Worm (Caenorhabditis elegans) whole organism, young adult: ENCODE measurements around the gene F17C11.4.
A peak's percentile ranks its signal among the peaks of the same experiment; 100 is the strongest.

Source experiments
- B0035.1 ChIP-seq: sonication (generic microtip); optimal IDR thresholded peaks from 2 replicates; lab custom pipeline; 2016; ENCODE audit warnings: missing genetic modification characterization, mild to moderate bottlenecking, missing compliant biosample characterization, missing genotype, missing genetic modification reagents
- B0336.3 ChIP-seq: fragments of 200-800 bp; sonication (Bioruptor generic); IDR thresholded peaks from 2 replicates; pipeline ENCODE4 v1.3.6; 2022; ENCODE audit warnings: missing genetic modification characterization, missing compliant biosample characterization
- F23B12.7 ChIP-seq: sonication (generic microtip); optimal IDR thresholded peaks from 2 replicates; lab custom pipeline; 2017; ENCODE audit warnings: missing genetic modification characterization, mild to moderate bottlenecking, missing compliant biosample characterization, antibody characterized with exemption, moderate library complexity; ENCODE audit not compliant: insufficient read depth
- F49E8.2 ChIP-seq: sonication (generic microtip); optimal IDR thresholded peaks from 3 replicates; lab custom pipeline; 2017; ENCODE audit warnings: missing genetic modification characterization, mild to moderate bottlenecking, missing compliant biosample characterization, antibody characterized with exemption, moderate library complexity; ENCODE audit not compliant: insufficient read depth
- T26A5.8 ChIP-seq: sonication (generic microtip); optimal IDR thresholded peaks from 2 replicates; lab custom pipeline; 2016; ENCODE audit warnings: missing genetic modification characterization, missing compliant biosample characterization
- Y79H2A.3 ChIP-seq: fragments of 200-800 bp; sonication (Bioruptor generic); conservative IDR thresholded peaks from 2 replicates; pipeline ENCODE4 v1.3.6; 2022; ENCODE audit warnings: missing genetic modification reagents, missing genetic modification characterization, missing compliant biosample characterization
- ama-1 ChIP-seq, 3 experiments: fragments of 150-350 bp in 1 of 3; sonication (generic microtip) in 2 of 3; optimal IDR thresholded peaks; 2 replicates each; lab custom pipeline; 2014 to 2018; ENCODE audit warnings: missing biosample characterization in 2 of 3, missing genetic modification characterization in 2 of 3, missing genetic modification reagents in 2 of 3
- athp-1 ChIP-seq: sonication (generic microtip); optimal IDR thresholded peaks from 2 replicates; lab custom pipeline; 2017; ENCODE audit warnings: mild to moderate bottlenecking, missing genetic modification characterization, missing compliant biosample characterization
- attf-3 ChIP-seq: fragments of 200-800 bp; sonication (Bioruptor generic); conservative IDR thresholded peaks from 2 replicates; pipeline ENCODE4 v1.3.6; 2022; ENCODE audit warnings: missing genetic modification reagents, missing genetic modification characterization, missing compliant biosample characterization
- chd-7 ChIP-seq: sonication (generic microtip); optimal IDR thresholded peaks from 2 replicates; lab custom pipeline; 2016; ENCODE audit warnings: mild to moderate bottlenecking, missing genetic modification characterization, moderate library complexity, missing compliant biosample characterization
- die-1 ChIP-seq: sonication (generic microtip); optimal IDR thresholded peaks from 2 replicates; lab custom pipeline; 2016; ENCODE audit warnings: missing genotype, mild to moderate bottlenecking, missing genetic modification characterization, missing compliant biosample characterization
- ekl-4 ChIP-seq: fragments of 200-800 bp; sonication (Bioruptor generic); IDR thresholded peaks from 2 replicates; pipeline ENCODE4 v1.3.6; 2022; ENCODE audit warnings: missing genetic modification reagents, missing genetic modification characterization, missing compliant biosample characterization
- ets-4 ChIP-seq: fragments of 200-800 bp; sonication (Bioruptor generic); optimal IDR thresholded peaks from 2 replicates; lab custom pipeline; 2018; ENCODE audit warnings: mild to moderate bottlenecking, missing genetic modification characterization, missing compliant biosample characterization
- fkh-3 ChIP-seq: sonication (generic microtip); optimal IDR thresholded peaks from 2 replicates; lab custom pipeline; 2016; ENCODE audit warnings: mild to moderate bottlenecking, missing genetic modification characterization, missing compliant biosample characterization
- him-1 ChIP-seq: sonication (generic microtip); optimal IDR thresholded peaks from 2 replicates; lab custom pipeline; 2016; ENCODE audit warnings: missing genotype, missing genetic modification reagents, missing genetic modification characterization, missing compliant biosample characterization
- hlh-26 ChIP-seq: fragments of 200-800 bp; sonication (Bioruptor generic); conservative IDR thresholded peaks from 2 replicates; pipeline ENCODE4 v1.3.6; 2022; ENCODE audit warnings: missing genetic modification reagents, missing genetic modification characterization, missing compliant biosample characterization
- hmg-1.2 ChIP-seq: fragments of 200-800 bp; sonication (Bioruptor generic); IDR thresholded peaks from 2 replicates; pipeline ENCODE4 v1.3.6; 2022; ENCODE audit warnings: missing genetic modification reagents, missing genetic modification characterization, missing compliant biosample characterization
- hmg-20 ChIP-seq: fragments of 200-800 bp; sonication (Bioruptor generic); IDR thresholded peaks from 2 replicates; pipeline ENCODE4 v1.3.6; 2022; ENCODE audit warnings: missing genetic modification reagents, missing genetic modification characterization, missing compliant biosample characterization
- hsf-1 ChIP-seq: fragments of 200-800 bp; sonication (Bioruptor generic); IDR thresholded peaks from 2 replicates; pipeline ENCODE4 v1.3.6; 2022; ENCODE audit warnings: missing genetic modification reagents, missing genetic modification characterization, missing compliant biosample characterization
- let-607 ChIP-seq, 2 experiments: fragments of 200-800 bp in 1 of 2; sonication (Bioruptor generic) in 1 of 2; sonication (generic microtip) in 1 of 2; optimal IDR thresholded peaks; 2 replicates each; lab custom pipeline; 2016 to 2018; ENCODE audit warnings: mild to moderate bottlenecking in 2 of 2, missing compliant biosample characterization in 2 of 2, missing genetic modification characterization in 2 of 2, moderate library complexity in 2 of 2, missing genotype in 1 of 2
- lin-35 ChIP-seq, 3 experiments: fragments of 150-350 bp in 2 of 3; sonication (generic microtip) in 1 of 3; optimal IDR thresholded peaks; 2 replicates each; lab custom pipeline; 2014 to 2018; ENCODE audit warnings: missing biosample characterization in 3 of 3, missing genetic modification characterization in 3 of 3, missing genetic modification reagents in 3 of 3
- lin-54 ChIP-seq: fragments of 200-800 bp; sonication (Bioruptor generic); optimal IDR thresholded peaks from 2 replicates; lab custom pipeline; 2018; ENCODE audit warnings: mild to moderate bottlenecking, missing genetic modification characterization, missing compliant biosample characterization
- lsy-27 ChIP-seq: sonication (generic microtip); optimal IDR thresholded peaks from 2 replicates; lab custom pipeline; 2017; ENCODE audit warnings: missing genetic modification characterization, mild to moderate bottlenecking, missing compliant biosample characterization, antibody characterized with exemption, missing genotype, borderline replicate concordance; ENCODE audit not compliant: insufficient read depth
- mcd-1 ChIP-seq: fragments of 200-800 bp; sonication (Bioruptor generic); IDR thresholded peaks from 2 replicates; pipeline ENCODE4 v1.3.6; 2022; ENCODE audit warnings: missing genetic modification reagents, missing genetic modification characterization, missing compliant biosample characterization
- nhr-179 ChIP-seq: sonication (generic microtip); optimal IDR thresholded peaks from 2 replicates; lab custom pipeline; 2016; ENCODE audit warnings: mild to moderate bottlenecking, missing genetic modification characterization, missing compliant biosample characterization
- nhr-80 ChIP-seq: sonication (generic microtip); optimal IDR thresholded peaks from 2 replicates; lab custom pipeline; 2016; ENCODE audit warnings: missing genetic modification characterization, missing compliant biosample characterization
- pbrm-1 ChIP-seq: fragments of 200-800 bp; sonication (Bioruptor generic); IDR thresholded peaks from 2 replicates; pipeline ENCODE4 v1.3.6; 2022; ENCODE audit warnings: missing genetic modification reagents, missing genetic modification characterization, missing compliant biosample characterization
- repo-1 ChIP-seq: sonication (generic microtip); optimal IDR thresholded peaks from 2 replicates; lab custom pipeline; 2017; ENCODE audit warnings: mild to moderate bottlenecking, missing genetic modification characterization, missing compliant biosample characterization
- sdz-38 ChIP-seq: sonication (generic microtip); optimal IDR thresholded peaks from 2 replicates; lab custom pipeline; 2016; ENCODE audit warnings: missing genotype, missing genetic modification characterization, missing compliant biosample characterization
- snpc-4 ChIP-seq, 5 experiments: fragments of 150-350 bp in 1 of 5; sonication (generic microtip) in 4 of 5; optimal IDR thresholded peaks; 2 replicates each; lab custom pipeline; 2014 to 2018; ENCODE audit warnings: missing genetic modification characterization in 5 of 5, missing biosample characterization in 3 of 5, antibody characterized with exemption in 2 of 5, mild to moderate bottlenecking in 2 of 5, missing compliant biosample characterization in 2 of 5, missing genotype in 2 of 5, moderate library complexity in 2 of 5, missing genetic modification reagents in 1 of 5
- somi-1 ChIP-seq: fragments of 200-800 bp; sonication (Bioruptor generic); optimal IDR thresholded peaks from 2 replicates; lab custom pipeline; 2018; ENCODE audit warnings: mild to moderate bottlenecking, missing genetic modification characterization, missing compliant biosample characterization
- tbp1 ChIP-seq: fragments of 200-800 bp; sonication (Bioruptor generic); optimal IDR thresholded peaks from 2 replicates; lab custom pipeline; 2018; ENCODE audit warnings: mild to moderate bottlenecking, missing genetic modification characterization, missing compliant biosample characterization
- unc-130 ChIP-seq: sonication (generic microtip); optimal IDR thresholded peaks from 2 replicates; lab custom pipeline; 2016; ENCODE audit warnings: missing genetic modification reagents, missing genetic modification characterization, missing compliant biosample characterization
- zfh-2 ChIP-seq: fragments of 200-800 bp; sonication (Bioruptor generic); conservative IDR thresholded peaks from 2 replicates; pipeline ENCODE4 v1.3.6; 2022; ENCODE audit warnings: missing genetic modification reagents, missing genetic modification characterization, missing compliant biosample characterization

Gene F17C11.4

DNA sequence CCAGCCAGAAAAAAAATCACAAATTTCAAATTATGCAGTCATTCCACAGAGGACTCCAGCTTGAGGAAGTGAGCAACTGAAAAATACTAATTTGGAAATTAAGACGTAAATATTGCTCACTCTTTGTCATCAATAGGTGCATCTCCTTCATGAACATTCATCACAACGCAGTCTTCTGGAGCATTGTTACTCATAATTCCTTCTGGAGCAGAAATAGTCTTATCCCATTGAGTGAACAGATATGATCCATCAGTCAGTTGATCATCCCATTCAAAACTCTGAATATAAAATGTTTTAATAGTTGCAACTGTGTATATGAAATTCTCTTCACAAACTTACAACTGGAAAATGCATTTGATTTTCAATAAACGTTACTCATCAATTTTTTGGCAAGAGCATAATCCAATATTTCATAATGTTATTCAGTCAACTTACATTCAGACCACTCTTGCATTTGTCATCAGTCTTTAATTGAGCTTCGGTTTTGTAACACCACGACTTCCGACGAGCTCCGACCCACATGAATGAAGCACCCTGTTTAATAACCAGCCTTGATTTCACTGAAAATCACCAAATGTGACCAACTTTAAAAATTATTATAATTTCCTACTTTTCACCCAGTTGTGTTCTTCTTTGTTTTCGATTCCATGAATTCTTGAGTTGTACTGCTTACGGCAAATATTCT, 2.0 kb downstream of the F17C11.4 start (continued):
- TF ChIP-seq hmg-20 (GFP tag; lab: Robert Waterston, UW) (no peak), B0336.3 (GFP tag; lab: Robert Waterston, UW) (peak; percentile 82), B0035.1 (tag; lab: Kevin White, UChicago) (no peak)
- TF ChIP-seq, all 124 proteins: peak for 24

DNA sequence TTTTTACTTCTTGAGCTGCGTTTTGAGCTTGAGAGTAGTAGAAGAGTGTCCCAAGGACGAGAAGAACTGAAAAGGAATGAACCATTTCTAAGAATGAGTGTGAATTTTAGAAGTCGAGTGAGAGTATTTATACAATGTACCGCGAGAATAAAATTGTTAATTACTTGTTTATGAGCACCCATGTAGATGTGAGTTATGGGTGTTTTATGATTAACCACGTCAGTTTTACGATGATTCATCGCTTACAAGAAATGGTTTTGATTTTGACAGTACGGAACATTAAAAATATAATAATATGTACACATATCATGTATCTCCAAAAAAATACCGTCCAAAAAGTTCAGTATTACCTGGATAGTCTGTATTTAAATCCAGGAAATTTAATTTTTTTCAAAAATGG, 2.7 kb downstream of the F17C11.4 start, which contains the start of gene clec-221:
TSS of gene clec-221 (minus strand) at position 101 of the 400 bp plus-strand sequence.
- TF ChIP-seq sdz-38 (tag; lab: Kevin White, UChicago) (no peak), F49E8.2 (tag; lab: Kevin White, UChicago) (no peak), pbrm-1 (GFP tag; lab: Robert Waterston, UW) (no peak), lin-35 (GFP tag; optimal IDR thresholded peaks at IDR 0.05; lab: Kevin White, UChicago) (peak in 1 of 3 experiments; percentile 22)

DNA sequence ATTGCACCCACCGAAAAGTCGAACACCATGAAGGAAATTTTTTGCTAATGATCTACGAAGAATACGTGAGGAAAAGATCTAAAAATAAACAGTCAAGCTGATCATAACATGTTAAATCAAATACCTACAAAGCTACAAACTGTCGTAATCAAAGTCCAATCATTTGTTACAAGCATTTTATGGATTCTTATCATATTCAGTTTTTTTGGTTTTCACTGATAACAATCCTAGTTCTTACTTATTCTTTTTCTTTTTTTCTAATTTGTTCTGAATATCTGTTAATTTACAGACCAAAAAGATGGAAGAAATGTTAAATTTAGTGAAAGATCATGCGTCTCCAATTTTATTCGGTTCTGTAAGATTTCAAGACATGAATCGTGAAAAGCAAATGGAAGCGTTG, 3.2 kb downstream of the F17C11.4 start, which contains the start of gene F17C11.6:
TSS of gene F17C11.6 (plus strand) at position 290 of the 400 bp plus-strand sequence.
- TF ChIP-seq ama-1 (optimal IDR thresholded peaks at IDR 0.05; lab: Kevin White, UChicago) (no peak), ama-1 (GFP tag; optimal IDR thresholded peaks at IDR 0.05; lab: Kevin White, UChicago) (no peak), T26A5.8 (tag; lab: Kevin White, UChicago) (no peak), nhr-80 (tag; lab: Kevin White, UChicago) (peak; percentile 14), hsf-1 (no peak), nhr-179 (no peak), attf-3 (GFP tag; lab: Robert Waterston, UW) (no peak)
- TF ChIP-seq, all 124 proteins: peak for 1

DNA sequence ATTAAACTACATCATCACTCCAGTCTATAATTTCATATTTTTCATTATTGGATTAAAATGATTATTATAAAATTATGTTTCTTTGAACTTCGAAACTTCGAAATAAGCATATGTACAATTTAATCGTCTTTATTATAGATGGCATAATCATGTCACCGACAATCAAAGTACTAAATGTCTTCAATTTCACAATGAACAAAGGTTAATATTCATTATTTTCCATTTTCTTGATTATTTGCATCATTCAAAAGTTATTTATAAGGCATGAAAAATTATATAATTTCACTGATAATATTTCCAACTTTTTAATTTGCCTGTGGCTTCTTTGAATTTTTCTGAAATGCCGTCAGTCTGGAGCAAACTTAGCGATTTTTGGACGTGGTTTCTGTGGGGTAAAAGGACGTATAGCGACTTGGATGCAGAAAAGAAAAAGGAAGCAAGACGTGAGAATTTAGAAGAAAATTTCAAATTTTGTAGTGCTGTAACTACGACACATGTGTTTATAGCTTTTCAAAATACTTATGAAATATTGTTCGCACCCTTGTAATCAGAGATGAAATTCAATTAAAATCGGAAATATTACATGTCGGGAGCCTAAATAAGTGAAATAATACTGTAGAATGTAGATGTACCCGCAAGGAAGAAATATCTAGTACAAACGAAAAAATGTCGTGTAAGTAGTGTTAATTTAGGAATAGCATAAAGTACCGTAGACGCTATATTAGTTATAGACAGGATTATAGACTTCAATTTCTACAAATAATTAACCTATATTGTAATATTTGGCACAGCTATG, 4.2 kb downstream of the F17C11.4 start, which contains the start of gene F17C11.13:
TSS of gene F17C11.13 (plus strand) at position 243 of the 796 bp plus-strand sequence.
- TF ChIP-seq nhr-80 (tag; lab: Kevin White, UChicago) (peak; percentile 29), Y79H2A.3 (GFP tag; lab: Robert Waterston, UW) (no peak)

DNA sequence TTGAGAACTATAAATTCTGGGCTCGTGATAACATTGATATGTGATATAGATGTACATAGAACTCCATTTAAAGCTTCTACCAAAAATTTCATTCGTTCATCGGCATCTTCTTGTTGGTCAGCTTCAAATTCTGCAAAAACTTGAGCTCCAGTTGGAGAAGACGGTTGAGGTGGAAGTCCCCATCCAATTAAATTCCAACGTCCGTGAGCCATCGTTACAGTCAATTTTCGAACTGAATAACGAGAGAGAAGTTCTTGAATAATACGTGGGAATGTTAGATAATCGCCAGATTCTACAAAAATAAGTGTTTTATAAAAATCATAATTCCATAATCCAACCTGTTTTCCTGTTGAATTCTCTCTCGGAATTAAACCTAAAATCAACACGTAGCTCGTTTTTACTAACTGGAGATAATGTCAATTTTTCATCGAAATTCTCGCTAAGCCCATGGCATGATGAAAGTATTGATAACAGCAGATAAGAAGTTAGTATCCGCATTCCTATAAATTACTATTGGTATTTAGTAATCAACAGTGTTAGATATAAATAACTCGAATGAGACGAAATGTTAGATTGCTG, 6.8 kb downstream of the F17C11.4 start, which contains the start of gene pigt-1:
TSS of gene pigt-1 (minus strand) at position 500 of the 579 bp plus-strand sequence.
- TF ChIP-seq mcd-1 (peak; percentile 28; the same call in 1 of the 2 replicates), him-1 (tag; lab: Kevin White, UChicago) (no peak), die-1 (no peak), repo-1 (tag; lab: Kevin White, UChicago) (peak; percentile 60), zfh-2 (GFP tag; lab: Robert Waterston, UW) (no peak), F23B12.7 (tag; lab: Kevin White, UChicago) (no peak), lsy-27 (no peak), hmg-1.2 (GFP tag; lab: Robert Waterston, UW) (0 out of 2 replicates have a peak, but pooled peaks have one; percentile 10), lin-54 (GFP tag; lab: Kevin White, UChicago) (peak; percentile 29), sdz-38 (tag; lab: Kevin White, UChicago) (no peak), let-607 (tag; optimal IDR thresholded peaks at IDR 0.05; lab: Kevin White, UChicago) (peak in 1 of 2 experiments; percentile 0), hlh-26 (no peak), somi-1 (no peak), ekl-4 (GFP tag; lab: Robert Waterston, UW) (0 out of 2 replicates have a peak, but pooled peaks have one; percentile 42), chd-7 (tag; lab: Kevin White, UChicago) (peak; percentile 23), unc-130 (GFP tag; lab: Kevin White, UChicago) (peak; percentile 15), snpc-4 (GFP tag; optimal IDR thresholded peaks at IDR 0.05; lab: Kevin White, UChicago) (no peak), snpc-4 (tag; optimal IDR thresholded peaks at IDR 0.05; lab: Kevin White, UChicago) (peak in 1 of 4 experiments; percentile 9), ama-1 (optimal IDR thresholded peaks at IDR 0.05; lab: Kevin White, UChicago) (peak; percentile 60), ama-1 (GFP tag; optimal IDR thresholded peaks at IDR 0.05; lab: Kevin White, UChicago) (no peak), fkh-3 (peak; percentile 25), hsf-1 (0 out of 2 replicates have a peak, but pooled peaks have one; percentile 14), B0336.3 (GFP tag; lab: Robert Waterston, UW) (peak; percentile 66; the same call in 1 of the 2 replicates), tbp1 (GFP tag; lab: Kevin White, UChicago) (no peak), athp-1 (tag; lab: Kevin White, UChicago) (peak; percentile 9), ets-4 (GFP tag; lab: Kevin White, UChicago) (peak; percentile 11)
